Worm (Caenorhabditis elegans) whole organism, L1 larva: Measurements from ENCODE around the gene C33F10.1.

ENCODE experiments used
- aha-1 ChIP-seq: fragments of 150-350 bp; optimal IDR thresholded peaks from 2 replicates; lab custom pipeline; 2014; ENCODE audit warnings: missing biosample characterization, missing genetic modification characterization
- blmp-1 ChIP-seq: fragments of 150-350 bp; optimal IDR thresholded peaks from 2 replicates; lab custom pipeline; 2014; ENCODE audit warnings: missing biosample characterization, missing genetic modification characterization
- isw-1 ChIP-seq: fragments of 200-800 bp; sonication (Bioruptor generic); IDR thresholded peaks from 2 replicates; pipeline ENCODE4 v1.3.6; 2022; ENCODE audit warnings: missing genetic modification characterization, missing compliant biosample characterization
- nhr-77 ChIP-seq: fragments of 150-350 bp; optimal IDR thresholded peaks from 2 replicates; lab custom pipeline; 2014; ENCODE audit warnings: missing biosample characterization, missing genetic modification characterization
- unc-62 ChIP-seq: fragments of 150-350 bp; optimal IDR thresholded peaks from 2 replicates; lab custom pipeline; 2014; ENCODE audit warnings: missing biosample characterization, missing genetic modification reagents, missing genetic modification characterization
- zag-1 ChIP-seq: fragments of 150-350 bp; optimal IDR thresholded peaks from 2 replicates; lab custom pipeline; 2014; ENCODE audit warnings: missing biosample characterization, missing genetic modification characterization

DNA sequence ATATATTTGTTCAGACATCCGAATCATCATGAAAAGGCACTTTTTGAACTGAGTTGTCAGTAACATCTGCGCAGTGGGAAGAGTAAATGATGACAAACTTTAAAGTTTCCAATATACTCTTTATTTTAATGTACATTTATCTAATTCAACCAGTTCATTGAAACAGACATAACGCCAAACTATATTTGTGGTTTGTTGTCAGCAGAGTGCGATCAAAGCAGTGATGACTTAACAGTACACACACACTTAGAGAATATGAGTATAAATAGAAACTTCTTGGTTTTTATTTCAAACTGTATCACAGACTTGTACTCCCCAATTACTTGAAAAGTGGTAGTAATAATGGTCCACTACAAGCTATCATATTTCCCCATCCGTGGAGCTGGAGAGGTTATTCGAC is 48.6 kb downstream of the C33F10.1 start, which contains the start of gene gst-8:
- TF ChIP-seq unc-62 (GFP tag; lab: Kevin White, UChicago) (no peak), isw-1 (GFP tag; lab: Robert Waterston, UW) (no peak), blmp-1 (no peak), zag-1 (tag; lab: Kevin White, UChicago) (no peak), aha-1 (no peak), nhr-77 (tag; lab: Kevin White, UChicago) (no peak)
